Fruit fly (Drosophila melanogaster): Measurements from ENCODE around the gene dsh.
A peak's percentile ranks its signal among the peaks of the same experiment; 100 is the strongest.

The dsh gene

DNA sequence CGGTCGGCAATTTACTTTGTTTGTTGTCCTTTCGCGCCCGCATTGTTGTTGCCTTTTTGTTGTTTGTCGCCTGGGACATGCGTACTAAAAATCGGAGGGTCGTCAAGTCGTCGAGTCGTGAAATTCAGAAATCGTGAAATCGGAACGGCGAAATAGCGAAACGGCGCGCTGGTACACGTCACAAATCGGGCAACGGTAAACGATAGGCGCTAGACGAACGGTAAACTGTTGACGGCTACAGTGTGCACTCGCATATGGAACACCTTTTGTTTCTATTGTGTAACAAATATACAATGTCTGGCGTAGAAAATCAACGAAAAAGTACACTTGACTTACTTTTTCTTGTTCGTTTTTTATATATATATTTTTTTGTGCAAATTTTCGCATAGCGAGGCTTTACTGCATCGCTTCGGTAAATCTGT, 28.4 kb downstream of the dsh start (continued):
- TF ChIP-seq zf30C (GFP tag; optimal IDR thresholded peaks at IDR 0.05) (no peak), CG8478 (optimal IDR thresholded peaks at IDR 0.05) (no peak), chn (GFP tag; optimal IDR thresholded peaks at IDR 0.05) (peak; percentile 43), CG1529 (GFP tag; optimal IDR thresholded peaks at IDR 0.05) (no peak), cg (GFP tag; optimal IDR thresholded peaks at IDR 0.05) (no peak), CG1603 (tag; optimal IDR thresholded peaks at IDR 0.05) (no peak), Taf1 (GFP tag; IDR thresholded peaks at IDR 0.05) (peak; percentile 84), CG10209 (GFP tag; optimal IDR thresholded peaks at IDR 0.05) (peak; percentile 40), tio (GFP tag; optimal IDR thresholded peaks at IDR 0.05) (peak; percentile 42), gsb-n (tag; optimal IDR thresholded peaks at IDR 0.05) (no peak), Jarid2 (GFP tag; optimal IDR thresholded peaks at IDR 0.05) (peak; percentile 22), Doc2 (GFP tag; IDR thresholded peaks at IDR 0.05) (no peak), CG8281 (tag; optimal IDR thresholded peaks at IDR 0.05) (peak; percentile 42), schlank (tag; optimal IDR thresholded peaks at IDR 0.05) (peak; percentile 52), nmo (GFP tag; optimal IDR thresholded peaks at IDR 0.05) (peak; percentile 54), insv (GFP tag; optimal IDR thresholded peaks at IDR 0.05) (no peak), CrebB (tag; optimal IDR thresholded peaks at IDR 0.05) (peak; percentile 29), sob (GFP tag; IDR thresholded peaks at IDR 0.05) (peak; percentile 88), CG4360 (GFP tag; IDR thresholded peaks at IDR 0.05) (no peak), tup (GFP tag; optimal IDR thresholded peaks at IDR 0.05) (peak; percentile 43), emc (GFP tag; optimal IDR thresholded peaks at IDR 0.05) (no peak), HLH4C (GFP tag; IDR thresholded peaks at IDR 0.05; ENCODE audit: partially characterized antibody) (no peak), bcd (GFP tag; optimal IDR thresholded peaks at IDR 0.05) (peak; percentile 72), D19B (GFP tag; optimal IDR thresholded peaks at IDR 0.05) (peak; percentile 36), Poxn (GFP tag; IDR thresholded peaks at IDR 0.05) (peak; percentile 61; the same call in 1 of the 2 replicates), CG7271 (tag; optimal IDR thresholded peaks at IDR 0.05) (no peak), CG12071 (GFP tag; optimal IDR thresholded peaks at IDR 0.05) (peak; percentile 54), Camta (GFP tag; optimal IDR thresholded peaks at IDR 0.05) (peak; percentile 29), CG12391 (tag; optimal IDR thresholded peaks at IDR 0.05) (peak; percentile 51), jumu (GFP tag; optimal IDR thresholded peaks at IDR 0.05) (peak; percentile 47), CG17568 (GFP tag; optimal IDR thresholded peaks at IDR 0.05) (peak; percentile 44), nerfin-1 (tag; optimal IDR thresholded peaks at IDR 0.05) (no peak), CG7987 (GFP tag; optimal IDR thresholded peaks at IDR 0.05) (no peak), CG31441 (GFP tag; IDR thresholded peaks at IDR 0.05) (peak; percentile 60; the same call in 1 of the 2 replicates), CG18262 (tag; optimal IDR thresholded peaks at IDR 0.05) (peak; percentile 27), CG3726 (GFP tag; IDR thresholded peaks at IDR 0.05) (peak; percentile 61; the same call in 1 of the 3 replicates), da (GFP tag; optimal IDR thresholded peaks at IDR 0.05) (no peak), odd (GFP tag; optimal IDR thresholded peaks at IDR 0.05) (peak; percentile 21), CG9215 (GFP tag; IDR thresholded peaks at IDR 0.05) (peak; percentile 77), fd64A (GFP tag; optimal IDR thresholded peaks at IDR 0.05) (no peak), Dek (tag; optimal IDR thresholded peaks at IDR 0.05) (peak; percentile 69), Ravus (GFP tag; IDR thresholded peaks at IDR 0.05) (peak; percentile 38; the same call in 1 of the 2 replicates), inv (GFP tag; IDR thresholded peaks at IDR 0.05; ENCODE audit: partially characterized antibody) (no peak), CG17359 (tag; optimal IDR thresholded peaks at IDR 0.05) (peak; percentile 69), gsb (GFP tag; IDR thresholded peaks at IDR 0.05) (peak; percentile 62), pho (GFP tag; optimal IDR thresholded peaks at IDR 0.05) (peak; percentile 56), pita (GFP tag; optimal IDR thresholded peaks at IDR 0.05) (no peak), D19A (tag; optimal IDR thresholded peaks at IDR 0.05) (peak; percentile 2), Gsc (GFP tag; IDR thresholded peaks at IDR 0.05) (0 out of 2 replicates have a peak, but pooled peaks have one; percentile 31), YL-1 (GFP tag; optimal IDR thresholded peaks at IDR 0.05) (no peak), ttk (GFP tag; IDR thresholded peaks at IDR 0.05) (peak; percentile 51; the same call in 1 of the 2 replicates)

Data from whole organism, embryonic.